Worm (Caenorhabditis elegans): Measurements from ENCODE around the gene ZK662.6.

ce11 chrX:15742310-15742709 lies 23.9 kb downstream of the ZK662.6 start, which contains the start of gene nhr-255:
- TF ChIP-seq klf-2 (GFP tag; conservative IDR thresholded peaks at IDR 0.05) (no peak), ztf-29 (GFP tag; IDR thresholded peaks at IDR 0.05) (no peak)
